Fruit fly (Drosophila melanogaster) S2 (cell line): Measurements from ENCODE around the gene Ravus.

ENCODE experiments used
- CG8478 ChIP-seq: fragments of >200 bp; optimal IDR thresholded peaks from 2 replicates; lab custom pipeline; 2018
- CTCF ChIP-seq, 2 experiments: fragments of >200 bp; optimal IDR thresholded peaks; 2 replicates each; lab custom pipeline; 2018

dm6 chr3R:13260114-13260673 lies 3.7 kb downstream of the Ravus start, which contains the start of gene CG11686:
- TF ChIP-seq CTCF (optimal IDR thresholded peaks at IDR 0.05; lab: Kevin White, UChicago): no peak
- no peak for TF ChIP-seq CG8478 (lab: Kevin White, UChicago)
